Worm (Caenorhabditis elegans) whole organism, midembryonic: ENCODE measurements around the gene trap-2.

Source experiments
- cog-1 ChIP-seq: sonication (generic microtip); optimal IDR thresholded peaks from 2 replicates; lab custom pipeline; 2016; ENCODE audit warnings: missing genetic modification characterization, missing compliant biosample characterization
- flt-1 ChIP-seq: fragments of 200-800 bp; sonication (Bioruptor generic); IDR thresholded peaks from 2 replicates; pipeline ENCODE4 v1.3.6; 2022; ENCODE audit warnings: missing genetic modification characterization, missing compliant biosample characterization
- klf-2 ChIP-seq: fragments of 200-800 bp; sonication (Bioruptor generic); conservative IDR thresholded peaks from 2 replicates; pipeline ENCODE4 v1.3.6; 2022; ENCODE audit warnings: missing genetic modification reagents, missing genetic modification characterization, missing compliant biosample characterization
- tab-1 ChIP-seq: fragments of 200-800 bp; sonication (Bioruptor generic); IDR thresholded peaks from 2 replicates; pipeline ENCODE4 v1.3.6; 2022; ENCODE audit warnings: missing genetic modification characterization, missing compliant biosample characterization
- ztf-29 ChIP-seq: fragments of 200-800 bp; sonication (Bioruptor generic); IDR thresholded peaks from 2 replicates; pipeline ENCODE4 v1.3.6; 2022; ENCODE audit warnings: missing genetic modification reagents, missing genetic modification characterization, missing compliant biosample characterization

DNA sequence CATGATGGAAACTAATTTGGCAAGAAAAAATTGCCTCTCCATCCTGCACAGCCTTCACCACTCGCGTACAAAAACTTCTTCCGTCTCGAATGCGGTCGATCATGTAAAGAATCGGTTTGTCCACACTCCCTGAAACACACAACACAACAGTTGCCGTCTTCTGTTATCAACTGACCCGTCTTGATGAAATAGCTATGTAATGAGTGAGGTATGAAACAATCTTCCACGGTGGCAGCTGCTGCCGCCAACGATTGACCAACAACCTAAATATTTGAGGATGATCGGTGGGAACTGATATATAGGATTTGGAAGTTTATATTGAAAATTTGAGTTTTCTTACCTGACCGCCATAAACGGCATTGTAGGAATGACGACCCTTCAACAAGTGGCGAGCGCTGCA is 44.4 kb upstream of the trap-2 start:
- TF ChIP-seq flt-1 (GFP tag; lab: Robert Waterston, UW) = no peak
- TF ChIP-seq klf-2 (GFP tag; lab: Robert Waterston, UW) = no peak
- no peak for TF ChIP-seq cog-1 (tag; lab: Kevin White, UChicago)
- no peak for TF ChIP-seq tab-1 (GFP tag; lab: Robert Waterston, UW)
- TF ChIP-seq ztf-29 (GFP tag; lab: Robert Waterston, UW) = no peak
